Fruit fly (Drosophila melanogaster) whole organism, adult: Measurements from ENCODE around the gene CG2712.

Experiments used
- CG11617 ChIP-seq: fragments of 200-800 bp; sonication (Bioruptor generic); optimal IDR thresholded peaks from 2 replicates; lab custom pipeline; 2017; ENCODE audit warnings: mild to moderate bottlenecking, missing biosample characterization, missing genetic modification reagents, missing genetic modification characterization
- CG12768 ChIP-seq: fragments of 200-800 bp; sonication (Bioruptor generic); optimal IDR thresholded peaks from 2 replicates; lab custom pipeline; 2017; ENCODE audit warnings: missing biosample characterization, missing genetic modification characterization, mild to moderate bottlenecking, moderate library complexity, missing genetic modification reagents
- CG14711 ChIP-seq: fragments of 200-800 bp; sonication (Bioruptor generic); optimal IDR thresholded peaks from 2 replicates; lab custom pipeline; 2018; ENCODE audit warnings: missing biosample characterization, mild to moderate bottlenecking, missing genetic modification characterization, moderate library complexity
- CG1620 ChIP-seq: fragments of 200-800 bp; sonication (Bioruptor generic); optimal IDR thresholded peaks from 2 replicates; lab custom pipeline; 2016; ENCODE audit warnings: missing biosample characterization, missing genetic modification characterization
- CG33017 ChIP-seq: fragments of 200-800 bp; sonication (Bioruptor generic); optimal IDR thresholded peaks from 2 replicates; lab custom pipeline; 2018; ENCODE audit warnings: missing biosample characterization, mild to moderate bottlenecking, missing genetic modification characterization, moderate library complexity
- CG5204 ChIP-seq: fragments of 200-800 bp; sonication (Bioruptor generic); optimal IDR thresholded peaks from 2 replicates; lab custom pipeline; 2016; ENCODE audit warnings: missing biosample characterization, missing genetic modification characterization
- CG7045 ChIP-seq: fragments of 200-800 bp; sonication (Bioruptor generic); optimal IDR thresholded peaks from 2 replicates; lab custom pipeline; 2017; ENCODE audit warnings: missing biosample characterization, mild to moderate bottlenecking, missing genetic modification characterization
- CG7101 ChIP-seq: fragments of 200-800 bp; sonication (Bioruptor generic); optimal IDR thresholded peaks from 2 replicates; lab custom pipeline; 2018; ENCODE audit warnings: missing biosample characterization, mild to moderate bottlenecking, missing genetic modification characterization, moderate library complexity
- Clk ChIP-seq: fragments of 200-800 bp; sonication (Bioruptor generic); optimal IDR thresholded peaks from 2 replicates; lab custom pipeline; 2017; ENCODE audit warnings: missing biosample characterization, missing genetic modification characterization
- Crg-1 ChIP-seq: fragments of 200-800 bp; sonication (Bioruptor generic); optimal IDR thresholded peaks from 2 replicates; lab custom pipeline; 2016; ENCODE audit warnings: missing biosample characterization, missing genetic modification characterization
- Hr96 ChIP-seq: fragments of 200-800 bp; sonication (Bioruptor generic); optimal IDR thresholded peaks from 2 replicates; lab custom pipeline; 2016; ENCODE audit warnings: missing biosample characterization, missing genetic modification characterization
- Mnt ChIP-seq: fragments of 200-800 bp; sonication (Bioruptor generic); optimal IDR thresholded peaks from 2 replicates; lab custom pipeline; 2016; ENCODE audit warnings: missing biosample characterization, mild to moderate bottlenecking, missing genetic modification characterization
- bab1 ChIP-seq: fragments of 200-800 bp; sonication (Bioruptor generic); optimal IDR thresholded peaks from 3 replicates; lab custom pipeline; 2019; ENCODE audit warnings: missing biosample characterization, mild to moderate bottlenecking, missing genetic modification characterization, moderate library complexity
- cic ChIP-seq: fragments of 200-800 bp; sonication (Bioruptor generic); optimal IDR thresholded peaks from 2 replicates; lab custom pipeline; 2017; ENCODE audit warnings: missing biosample characterization, mild to moderate bottlenecking, missing genetic modification characterization, moderate library complexity
- cnc ChIP-seq, 2 experiments: fragments of >200 bp; optimal IDR thresholded peaks; 2 replicates each; lab custom pipeline; 2017
- kay ChIP-seq: fragments of 200-800 bp; sonication (Bioruptor generic); peaks from one replicate; lab custom pipeline; 2016; ENCODE audit warnings: missing biosample characterization, missing genetic modification characterization, borderline replicate concordance
- ovo ChIP-seq: fragments of 200-800 bp; sonication (Bioruptor generic); optimal IDR thresholded peaks from 2 replicates; lab custom pipeline; 2016; ENCODE audit warnings: missing biosample characterization, missing genetic modification characterization
- pad ChIP-seq: fragments of 200-800 bp; sonication (Bioruptor generic); optimal IDR thresholded peaks from 3 replicates; lab custom pipeline; 2017; ENCODE audit warnings: missing biosample characterization, missing genetic modification characterization, mild to moderate bottlenecking, moderate library complexity, missing genetic modification reagents
- tj ChIP-seq: fragments of 200-800 bp; sonication (Bioruptor generic); optimal IDR thresholded peaks from 3 replicates; lab custom pipeline; 2017; ENCODE audit warnings: missing biosample characterization, mild to moderate bottlenecking, missing genetic modification characterization, moderate library complexity
- toe ChIP-seq: fragments of 200-800 bp; sonication (Bioruptor generic); optimal IDR thresholded peaks from 2 replicates; lab custom pipeline; 2016; ENCODE audit warnings: missing biosample characterization, missing genetic modification characterization

Gene CG2712

dm6 chrX:2720122-2720521 lies 12.1 kb upstream of the CG2712 start, which contains the start of gene CG2701:
Gene CG2701, minus strand, starts transcription at chrX:2720327.
- no peak for TF ChIP-seq pad (GFP tag; lab: Kevin White, UChicago)
- TF ChIP-seq bab1 (GFP tag; lab: Kevin White, UChicago), result peak; percentile 72
- TF ChIP-seq CG1620, result peak; percentile 19
- TF ChIP-seq ovo (GFP tag; lab: Kevin White, UChicago), result no peak
- peak; percentile 40 for TF ChIP-seq Mnt (GFP tag; lab: Kevin White, UChicago)
- no peak for TF ChIP-seq cnc (optimal IDR thresholded peaks at IDR 0.05; lab: Kevin White, UChicago)
- no peak for TF ChIP-seq CG14711 (tag; lab: Kevin White, UChicago)

- TF ChIP-seq Clk (GFP tag; lab: Kevin White, UChicago) (no peak), kay (GFP tag; lab: Kevin White, UChicago) (no peak), CG5204 (GFP tag; lab: Kevin White, UChicago) (no peak), CG11617 (GFP tag; lab: Kevin White, UChicago) (no peak), cic (no peak), bab1 (GFP tag; lab: Kevin White, UChicago) (no peak), cnc (optimal IDR thresholded peaks at IDR 0.05; lab: Kevin White, UChicago) (no peak), Crg-1 (no peak), CG12768 (GFP tag; lab: Kevin White, UChicago) (no peak), tj (GFP tag; lab: Kevin White, UChicago) (no peak), CG14711 (tag; lab: Kevin White, UChicago) (no peak), toe (no peak), CG7045 (GFP tag; lab: Kevin White, UChicago) (no peak), Hr96 (GFP tag; lab: Kevin White, UChicago) (no peak), CG7101 (no peak), ovo (GFP tag; lab: Kevin White, UChicago) (no peak), Mnt (GFP tag; lab: Kevin White, UChicago) (no peak)
These were observed 5.8 kb upstream of the CG2712 start, which contains the start of gene vilya for dm6 chrX:2726420-2726819. Gene vilya, plus strand, starts transcription at chrX:2726678.

dm6 chrX:2727506-2727905 lies 4.8 kb upstream of the CG2712 start, which contains the start of gene dwg:
Gene dwg, plus strand, starts transcription at chrX:2727698.
- no peak for TF ChIP-seq pad (GFP tag; lab: Kevin White, UChicago)
- no peak for TF ChIP-seq CG1620
- TF ChIP-seq CG7045 (GFP tag; lab: Kevin White, UChicago), result no peak
- TF ChIP-seq bab1 (GFP tag; lab: Kevin White, UChicago), result peak; percentile 29
- TF ChIP-seq tj (GFP tag; lab: Kevin White, UChicago), result no peak

- TF ChIP-seq CG33017 (tag; lab: Kevin White, UChicago) (no peak), CG7101 (peak; percentile 37), Mnt (GFP tag; lab: Kevin White, UChicago) (peak; percentile 54), CG14711 (tag; lab: Kevin White, UChicago) (no peak), ovo (GFP tag; lab: Kevin White, UChicago) (peak; percentile 86)
These were observed 6.4 kb downstream of the CG2712 start, which contains the start of gene crm for dm6 chrX:2738663-2739062. Gene crm, minus strand, starts transcription at chrX:2738773.

- no peak for TF ChIP-seq cnc (optimal IDR thresholded peaks at IDR 0.05; lab: Kevin White, UChicago)
- TF ChIP-seq CG7101, result no peak
- TF ChIP-seq CG5204 (GFP tag; lab: Kevin White, UChicago), result no peak
- no peak for TF ChIP-seq CG11617 (GFP tag; lab: Kevin White, UChicago)
These were observed 7.8 kb downstream of the CG2712 start, which contains the start of gene kirre for dm6 chrX:2740084-2740483. Gene kirre, plus strand, starts transcription at chrX:2740384.

dm6 chrX:2742067-2742466 lies 9.8 kb downstream of the CG2712 start:
- peak; percentile 94 for TF ChIP-seq cic
- TF ChIP-seq pad (GFP tag; lab: Kevin White, UChicago), result peak; percentile 89
- TF ChIP-seq CG14711 (tag; lab: Kevin White, UChicago), result no peak
- no peak for TF ChIP-seq Hr96 (GFP tag; lab: Kevin White, UChicago)
- TF ChIP-seq CG7101, result no peak
- TF ChIP-seq ovo (GFP tag; lab: Kevin White, UChicago), result peak; percentile 3
- peak; percentile 11 for TF ChIP-seq CG7045 (GFP tag; lab: Kevin White, UChicago)
- TF ChIP-seq Mnt (GFP tag; lab: Kevin White, UChicago), result peak; percentile 58
- TF ChIP-seq toe, result no peak
- TF ChIP-seq Crg-1, result no peak
- TF ChIP-seq CG1620, result no peak
- TF ChIP-seq CG5204 (GFP tag; lab: Kevin White, UChicago), result no peak
- peak; percentile 52 for TF ChIP-seq CG33017 (tag; lab: Kevin White, UChicago)
- peak; percentile 98 for TF ChIP-seq kay (GFP tag; lab: Kevin White, UChicago)
- no peak for TF ChIP-seq Clk (GFP tag; lab: Kevin White, UChicago)
- TF ChIP-seq cnc (optimal IDR thresholded peaks at IDR 0.05; lab: Kevin White, UChicago), result no peak
- peak; percentile 56 for TF ChIP-seq CG11617 (GFP tag; lab: Kevin White, UChicago)
- TF ChIP-seq CG12768 (GFP tag; lab: Kevin White, UChicago), result peak; percentile 59
- no peak for TF ChIP-seq bab1 (GFP tag; lab: Kevin White, UChicago)
- peak; percentile 49 for TF ChIP-seq tj (GFP tag; lab: Kevin White, UChicago)

- TF ChIP-seq ovo (GFP tag; lab: Kevin White, UChicago) (peak; percentile 58), cic (no peak), Crg-1 (peak; percentile 73), Hr96 (GFP tag; lab: Kevin White, UChicago) (peak; percentile 90), Clk (GFP tag; lab: Kevin White, UChicago) (peak; percentile 38), CG33017 (tag; lab: Kevin White, UChicago) (peak; percentile 68), CG7045 (GFP tag; lab: Kevin White, UChicago) (peak; percentile 72), bab1 (GFP tag; lab: Kevin White, UChicago) (peak; percentile 34), CG1620 (peak; percentile 64), CG7101 (peak; percentile 90), kay (GFP tag; lab: Kevin White, UChicago) (no peak), CG14711 (tag; lab: Kevin White, UChicago) (peak; percentile 82), CG5204 (GFP tag; lab: Kevin White, UChicago) (peak; percentile 75), pad (GFP tag; lab: Kevin White, UChicago) (peak; percentile 58), CG11617 (GFP tag; lab: Kevin White, UChicago) (peak; percentile 83), CG12768 (GFP tag; lab: Kevin White, UChicago) (peak; percentile 84), tj (GFP tag; lab: Kevin White, UChicago) (peak; percentile 48), Mnt (GFP tag; lab: Kevin White, UChicago) (peak; percentile 82), toe (peak; percentile 50), cnc (optimal IDR thresholded peaks at IDR 0.05; lab: Kevin White, UChicago) (no peak)
These were observed 10.8 kb downstream of the CG2712 start for dm6 chrX:2743020-2743419.
